Worm (Caenorhabditis elegans): ENCODE results near the gene T21C9.6.

T21C9.6 gene

DNA sequence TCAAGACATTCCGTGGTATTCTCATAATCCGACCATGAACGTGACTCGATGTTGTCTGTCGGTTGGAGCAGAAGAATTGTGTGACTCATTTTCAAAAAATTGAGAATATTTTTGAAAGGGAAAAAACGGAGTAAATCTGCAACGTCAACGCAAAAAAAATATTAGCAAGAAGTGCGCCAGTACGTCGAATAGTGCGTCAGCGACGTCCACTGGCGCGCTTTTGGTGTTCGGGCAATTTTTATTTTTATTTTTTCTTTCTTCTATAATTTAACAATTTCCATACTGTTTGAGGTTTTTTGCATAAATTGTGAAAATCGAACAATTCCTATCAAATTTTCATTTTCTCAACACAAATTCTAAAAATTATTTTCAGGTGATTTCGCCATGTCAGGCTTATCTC, 2.7 kb upstream of the T21C9.6 start, which contains the start of the genes erh-1 and lpd-9 (continued):
- TF ChIP-seq somi-1 (GFP tag; optimal IDR thresholded peaks at IDR 0.05) (no peak), lir-1 (GFP tag; conservative IDR thresholded peaks at IDR 0.05) (0 out of 2 replicates have a peak, but pooled peaks have one; percentile 54), mes-4 (tag; optimal IDR thresholded peaks at IDR 0.05) (no peak), F10E7.11 (tag; optimal IDR thresholded peaks at IDR 0.05) (no peak), ztf-18 (tag; optimal IDR thresholded peaks at IDR 0.05) (peak; percentile 98), ceh-91 (GFP tag; IDR thresholded peaks at IDR 0.05) (no peak), pha-4 (tag; optimal IDR thresholded peaks at IDR 0.05) (no peak), nfyb-1 (GFP tag; IDR thresholded peaks at IDR 0.05) (peak; percentile 74), repo-1 (tag; optimal IDR thresholded peaks at IDR 0.05) (peak; percentile 70)

DNA sequence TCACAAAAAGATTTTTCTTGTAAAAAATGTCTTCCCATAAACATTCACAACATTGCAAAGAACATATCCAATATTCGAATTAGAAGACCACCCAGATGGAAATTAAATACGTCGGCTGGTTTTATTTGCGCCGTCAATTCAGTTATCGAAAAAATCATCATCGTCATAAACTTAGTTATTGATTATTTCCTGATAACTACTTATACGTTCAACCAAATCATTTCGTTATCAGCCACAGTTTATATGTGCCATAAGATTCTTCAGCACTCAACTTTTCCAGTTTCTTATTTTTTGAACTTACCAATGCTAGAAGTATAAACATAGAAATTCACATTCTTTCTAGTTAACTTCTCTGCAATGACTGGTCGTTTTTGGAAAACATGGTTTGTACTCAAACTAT, 1.0 kb upstream of the T21C9.6 start:
- TF ChIP-seq snpc-1.1 (tag; optimal IDR thresholded peaks at IDR 0.05; ENCODE audit: insufficient read depth), result no peak
- no peak for TF ChIP-seq madf-3 (GFP tag; IDR thresholded peaks at IDR 0.05)
- TF ChIP-seq nhr-80 (tag; optimal IDR thresholded peaks at IDR 0.05), result peak; percentile 56

DNA sequence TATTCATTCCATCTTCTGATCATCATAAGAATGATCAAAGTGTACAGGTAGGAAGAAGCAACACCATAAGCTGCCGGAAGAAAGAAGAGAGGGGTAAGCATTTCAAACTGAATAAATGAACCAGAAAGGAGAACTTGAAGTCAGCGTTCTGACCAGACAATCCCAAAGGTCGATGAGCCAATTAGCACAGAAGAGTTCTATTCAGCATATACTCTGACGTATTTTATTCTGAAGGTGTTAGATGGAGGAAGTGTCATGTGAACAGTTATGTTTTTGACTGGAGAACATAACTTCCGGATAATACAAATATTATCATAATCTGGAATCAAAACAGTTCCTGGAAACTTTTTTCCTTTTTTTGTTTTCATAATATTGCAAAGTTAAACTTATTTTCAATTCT, 7.0 kb downstream of the T21C9.6 start, which contains the start of gene srg-32:
TSS of gene srg-32 (minus strand) at position 101 of the 400 bp plus-strand sequence.
- no peak for TF ChIP-seq hlh-26 (GFP tag; conservative IDR thresholded peaks at IDR 0.05)
- TF ChIP-seq Y53G8AR.9 (GFP tag; conservative IDR thresholded peaks at IDR 0.05), result no peak
- no peak for TF ChIP-seq tbp1 (GFP tag; optimal IDR thresholded peaks at IDR 0.05)
- TF ChIP-seq attf-3 (GFP tag; conservative IDR thresholded peaks at IDR 0.05), result no peak
- no peak for TF ChIP-seq F57C9.4 (tag; optimal IDR thresholded peaks at IDR 0.05)
- TF ChIP-seq madf-3 (GFP tag; IDR thresholded peaks at IDR 0.05), result no peak
- no peak for TF ChIP-seq die-1 (tag; optimal IDR thresholded peaks at IDR 0.05)
- TF ChIP-seq ztf-22 (GFP tag; optimal IDR thresholded peaks at IDR 0.05), result no peak
- TF ChIP-seq tbx-9 (tag; optimal IDR thresholded peaks at IDR 0.05; ENCODE audit: borderline replicate concordance), result no peak
- TF ChIP-seq B0035.1 (tag; optimal IDR thresholded peaks at IDR 0.05), result no peak
- TF ChIP-seq ztf-25 (GFP tag; IDR thresholded peaks at IDR 0.05), result no peak
- no peak for TF ChIP-seq repo-1 (tag; optimal IDR thresholded peaks at IDR 0.05)
- TF ChIP-seq snpc-1.3 (tag; optimal IDR thresholded peaks at IDR 0.05; ENCODE audit: insufficient read depth), result no peak
- TF ChIP-seq lin-40 (tag; optimal IDR thresholded peaks at IDR 0.05), result no peak
- no peak for TF ChIP-seq bed-1 (GFP tag; IDR thresholded peaks at IDR 0.05)

DNA sequence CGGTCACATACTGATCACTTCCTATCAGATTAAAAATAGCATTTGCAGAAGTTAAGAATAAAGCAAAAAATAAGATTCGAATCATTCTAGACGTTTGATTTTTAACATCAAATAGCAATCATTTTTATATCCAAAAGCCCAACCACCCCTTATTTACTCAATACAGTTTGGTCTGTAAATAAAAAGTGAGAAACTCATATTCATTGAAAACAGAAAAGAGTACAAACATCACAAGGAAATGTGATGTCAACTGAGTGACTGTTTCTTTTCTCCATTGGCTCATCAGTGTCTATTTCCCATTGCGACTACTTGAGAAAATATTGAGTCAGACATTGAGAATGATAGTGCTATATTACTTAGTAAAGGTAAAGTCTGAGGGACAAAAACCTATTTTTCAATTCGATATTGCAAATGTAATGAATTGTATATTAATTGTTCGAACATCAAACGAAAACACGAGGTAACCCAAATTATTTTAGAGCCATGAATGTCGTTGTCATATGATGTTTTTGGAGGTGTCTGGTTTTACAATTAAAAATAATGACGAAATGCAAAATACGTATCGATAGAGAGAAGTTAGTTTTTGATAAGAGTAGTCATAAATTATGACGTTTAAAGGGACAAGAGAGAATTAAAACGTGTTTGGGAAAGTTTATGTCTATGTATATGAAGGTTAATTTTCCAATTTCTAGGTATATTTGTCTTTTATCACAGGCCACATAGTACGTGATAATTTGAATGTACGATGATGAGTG, 8.3 kb downstream of the T21C9.6 start, which contains the start of gene ttr-23:
TSS of gene ttr-23 (minus strand) at position 87 of the 755 bp plus-strand sequence.
- no peak for TF ChIP-seq ceh-27 (GFP tag; optimal IDR thresholded peaks at IDR 0.05)
- TF ChIP-seq tbx-9 (tag; optimal IDR thresholded peaks at IDR 0.05; ENCODE audit: borderline replicate concordance), result no peak
- TF ChIP-seq fkh-3 (tag; optimal IDR thresholded peaks at IDR 0.05), result no peak
- no peak for TF ChIP-seq attf-3 (GFP tag; conservative IDR thresholded peaks at IDR 0.05)
- TF ChIP-seq lin-26 (GFP tag; IDR thresholded peaks at IDR 0.05), result no peak
- no peak for TF ChIP-seq hrde-1 (tag; optimal IDR thresholded peaks at IDR 0.05; ENCODE audit: borderline replicate concordance)
- no peak for TF ChIP-seq pha-4 (tag; optimal IDR thresholded peaks at IDR 0.05)
- TF ChIP-seq nhr-80 (tag; optimal IDR thresholded peaks at IDR 0.05), result peak; percentile 50
- TF ChIP-seq unc-62 (GFP tag; optimal IDR thresholded peaks at IDR 0.05), result peak; percentile 91
- no peak for TF ChIP-seq snpc-4 (GFP tag; optimal IDR thresholded peaks at IDR 0.05)
- no peak for TF ChIP-seq snpc-4 (tag; optimal IDR thresholded peaks at IDR 0.05)
- no peak for TF ChIP-seq lsl-1 (GFP tag; optimal IDR thresholded peaks at IDR 0.05)
- TF ChIP-seq ztf-6 (GFP tag; IDR thresholded peaks at IDR 0.05), result no peak
